Fruit fly (Drosophila melanogaster) whole organism, adult: ENCODE measurements around the gene CG17202.
A peak's percentile ranks its signal among the peaks of the same experiment; 100 is the strongest.

Experiments used
- CG12768 ChIP-seq: fragments of 200-800 bp; sonication (Bioruptor generic); optimal IDR thresholded peaks from 2 replicates; lab custom pipeline; 2017; ENCODE audit warnings: missing biosample characterization, missing genetic modification characterization, mild to moderate bottlenecking, moderate library complexity, missing genetic modification reagents
- CG14711 ChIP-seq: fragments of 200-800 bp; sonication (Bioruptor generic); optimal IDR thresholded peaks from 2 replicates; lab custom pipeline; 2018; ENCODE audit warnings: missing biosample characterization, mild to moderate bottlenecking, missing genetic modification characterization, moderate library complexity
- CG1620 ChIP-seq: fragments of 200-800 bp; sonication (Bioruptor generic); optimal IDR thresholded peaks from 2 replicates; lab custom pipeline; 2016; ENCODE audit warnings: missing biosample characterization, missing genetic modification characterization
- CG7101 ChIP-seq: fragments of 200-800 bp; sonication (Bioruptor generic); optimal IDR thresholded peaks from 2 replicates; lab custom pipeline; 2018; ENCODE audit warnings: missing biosample characterization, mild to moderate bottlenecking, missing genetic modification characterization, moderate library complexity
- Crg-1 ChIP-seq: fragments of 200-800 bp; sonication (Bioruptor generic); optimal IDR thresholded peaks from 2 replicates; lab custom pipeline; 2016; ENCODE audit warnings: missing biosample characterization, missing genetic modification characterization
- Hr96 ChIP-seq: fragments of 200-800 bp; sonication (Bioruptor generic); optimal IDR thresholded peaks from 2 replicates; lab custom pipeline; 2016; ENCODE audit warnings: missing biosample characterization, missing genetic modification characterization
- Mnt ChIP-seq: fragments of 200-800 bp; sonication (Bioruptor generic); optimal IDR thresholded peaks from 2 replicates; lab custom pipeline; 2016; ENCODE audit warnings: missing biosample characterization, mild to moderate bottlenecking, missing genetic modification characterization
- bab1 ChIP-seq: fragments of 200-800 bp; sonication (Bioruptor generic); optimal IDR thresholded peaks from 3 replicates; lab custom pipeline; 2019; ENCODE audit warnings: missing biosample characterization, mild to moderate bottlenecking, missing genetic modification characterization, moderate library complexity
- cnc ChIP-seq, 2 experiments: fragments of >200 bp; optimal IDR thresholded peaks; 2 replicates each; lab custom pipeline; 2017
- kay ChIP-seq: fragments of 200-800 bp; sonication (Bioruptor generic); peaks from one replicate; lab custom pipeline; 2016; ENCODE audit warnings: missing biosample characterization, missing genetic modification characterization, borderline replicate concordance
- ovo ChIP-seq: fragments of 200-800 bp; sonication (Bioruptor generic); optimal IDR thresholded peaks from 2 replicates; lab custom pipeline; 2016; ENCODE audit warnings: missing biosample characterization, missing genetic modification characterization
- pad ChIP-seq: fragments of 200-800 bp; sonication (Bioruptor generic); optimal IDR thresholded peaks from 3 replicates; lab custom pipeline; 2017; ENCODE audit warnings: missing biosample characterization, missing genetic modification characterization, mild to moderate bottlenecking, moderate library complexity, missing genetic modification reagents
- tj ChIP-seq: fragments of 200-800 bp; sonication (Bioruptor generic); optimal IDR thresholded peaks from 3 replicates; lab custom pipeline; 2017; ENCODE audit warnings: missing biosample characterization, mild to moderate bottlenecking, missing genetic modification characterization, moderate library complexity
- toe ChIP-seq: fragments of 200-800 bp; sonication (Bioruptor generic); optimal IDR thresholded peaks from 2 replicates; lab custom pipeline; 2016; ENCODE audit warnings: missing biosample characterization, missing genetic modification characterization

- TF ChIP-seq kay (peak; percentile 75), toe (no peak), CG1620 (GFP tag; lab: Kevin White, UChicago) (no peak), Crg-1 (no peak), Mnt (no peak), Hr96 (no peak), CG14711 (no peak), pad (no peak), CG7101 (tag; lab: Kevin White, UChicago) (no peak), tj (GFP tag; lab: Kevin White, UChicago) (no peak), cnc (optimal IDR thresholded peaks at IDR 0.05; lab: Kevin White, UChicago) (no peak), bab1 (no peak), ovo (no peak), CG12768 (GFP tag; lab: Kevin White, UChicago) (no peak)
Observed at dm6 chr3R:12395880-12396279, 26.7 kb upstream of the CG17202 start, which contains the start of the genes CG10096 and CG10097.
